Fruit fly (Drosophila melanogaster): ENCODE results near the gene heca.
A peak's percentile ranks its signal among the peaks of the same experiment; 100 is the strongest.

- TF ChIP-seq CG6792 (GFP tag; optimal IDR thresholded peaks at IDR 0.05) (no peak), CG6163 (GFP tag; IDR thresholded peaks at IDR 0.05) (no peak; the same call in 2 of the 3 replicates), net (GFP tag; optimal IDR thresholded peaks at IDR 0.05) (no peak), vri (GFP tag; optimal IDR thresholded peaks at IDR 0.05) (peak; percentile 84), lz (GFP tag; optimal IDR thresholded peaks at IDR 0.05) (no peak), Gug (GFP tag; IDR thresholded peaks at IDR 0.05) (no peak), ss (GFP tag; optimal IDR thresholded peaks at IDR 0.05) (peak in 1 of 2 experiments; percentile 26), topi (GFP tag; optimal IDR thresholded peaks at IDR 0.05) (no peak), Met (GFP tag; optimal IDR thresholded peaks at IDR 0.05) (peak; percentile 100), Eip78C (GFP tag) (peak; percentile 53), CG10631 (GFP tag; optimal IDR thresholded peaks at IDR 0.05) (no peak), Ets96B (tag; optimal IDR thresholded peaks at IDR 0.05) (no peak)
Measured at dm6 chr3R:30271120-30271467, 6.6 kb upstream of the heca start.

Measured in whole organism, prepupa.